Fruit fly (Drosophila melanogaster) whole organism, adult: ENCODE data around the gene CG7049.

Source experiments
- CG11617 ChIP-seq: fragments of 200-800 bp; sonication (Bioruptor generic); optimal IDR thresholded peaks from 2 replicates; lab custom pipeline; 2017; ENCODE audit warnings: mild to moderate bottlenecking, missing biosample characterization, missing genetic modification reagents, missing genetic modification characterization
- CG12768 ChIP-seq: fragments of 200-800 bp; sonication (Bioruptor generic); optimal IDR thresholded peaks from 2 replicates; lab custom pipeline; 2017; ENCODE audit warnings: missing biosample characterization, missing genetic modification characterization, mild to moderate bottlenecking, moderate library complexity, missing genetic modification reagents
- CG14711 ChIP-seq: fragments of 200-800 bp; sonication (Bioruptor generic); optimal IDR thresholded peaks from 2 replicates; lab custom pipeline; 2018; ENCODE audit warnings: missing biosample characterization, mild to moderate bottlenecking, missing genetic modification characterization, moderate library complexity
- CG1620 ChIP-seq: fragments of 200-800 bp; sonication (Bioruptor generic); optimal IDR thresholded peaks from 2 replicates; lab custom pipeline; 2016; ENCODE audit warnings: missing biosample characterization, missing genetic modification characterization
- CG33017 ChIP-seq: fragments of 200-800 bp; sonication (Bioruptor generic); optimal IDR thresholded peaks from 2 replicates; lab custom pipeline; 2018; ENCODE audit warnings: missing biosample characterization, mild to moderate bottlenecking, missing genetic modification characterization, moderate library complexity
- CG5204 ChIP-seq: fragments of 200-800 bp; sonication (Bioruptor generic); optimal IDR thresholded peaks from 2 replicates; lab custom pipeline; 2016; ENCODE audit warnings: missing biosample characterization, missing genetic modification characterization
- CG7045 ChIP-seq: fragments of 200-800 bp; sonication (Bioruptor generic); optimal IDR thresholded peaks from 2 replicates; lab custom pipeline; 2017; ENCODE audit warnings: missing biosample characterization, mild to moderate bottlenecking, missing genetic modification characterization
- CG7101 ChIP-seq: fragments of 200-800 bp; sonication (Bioruptor generic); optimal IDR thresholded peaks from 2 replicates; lab custom pipeline; 2018; ENCODE audit warnings: missing biosample characterization, mild to moderate bottlenecking, missing genetic modification characterization, moderate library complexity
- Clk ChIP-seq: fragments of 200-800 bp; sonication (Bioruptor generic); optimal IDR thresholded peaks from 2 replicates; lab custom pipeline; 2017; ENCODE audit warnings: missing biosample characterization, missing genetic modification characterization
- Crg-1 ChIP-seq: fragments of 200-800 bp; sonication (Bioruptor generic); optimal IDR thresholded peaks from 2 replicates; lab custom pipeline; 2016; ENCODE audit warnings: missing biosample characterization, missing genetic modification characterization
- Hr96 ChIP-seq: fragments of 200-800 bp; sonication (Bioruptor generic); optimal IDR thresholded peaks from 2 replicates; lab custom pipeline; 2016; ENCODE audit warnings: missing biosample characterization, missing genetic modification characterization
- Mnt ChIP-seq: fragments of 200-800 bp; sonication (Bioruptor generic); optimal IDR thresholded peaks from 2 replicates; lab custom pipeline; 2016; ENCODE audit warnings: missing biosample characterization, mild to moderate bottlenecking, missing genetic modification characterization
- bab1 ChIP-seq: fragments of 200-800 bp; sonication (Bioruptor generic); optimal IDR thresholded peaks from 3 replicates; lab custom pipeline; 2019; ENCODE audit warnings: missing biosample characterization, mild to moderate bottlenecking, missing genetic modification characterization, moderate library complexity
- cic ChIP-seq: fragments of 200-800 bp; sonication (Bioruptor generic); optimal IDR thresholded peaks from 2 replicates; lab custom pipeline; 2017; ENCODE audit warnings: missing biosample characterization, mild to moderate bottlenecking, missing genetic modification characterization, moderate library complexity
- cnc ChIP-seq, 2 experiments: fragments of >200 bp; optimal IDR thresholded peaks; 2 replicates each; lab custom pipeline; 2017
- kay ChIP-seq: fragments of 200-800 bp; sonication (Bioruptor generic); peaks from one replicate; lab custom pipeline; 2016; ENCODE audit warnings: missing biosample characterization, missing genetic modification characterization, borderline replicate concordance
- ovo ChIP-seq: fragments of 200-800 bp; sonication (Bioruptor generic); optimal IDR thresholded peaks from 2 replicates; lab custom pipeline; 2016; ENCODE audit warnings: missing biosample characterization, missing genetic modification characterization
- pad ChIP-seq: fragments of 200-800 bp; sonication (Bioruptor generic); optimal IDR thresholded peaks from 3 replicates; lab custom pipeline; 2017; ENCODE audit warnings: missing biosample characterization, missing genetic modification characterization, mild to moderate bottlenecking, moderate library complexity, missing genetic modification reagents
- tj ChIP-seq: fragments of 200-800 bp; sonication (Bioruptor generic); optimal IDR thresholded peaks from 3 replicates; lab custom pipeline; 2017; ENCODE audit warnings: missing biosample characterization, mild to moderate bottlenecking, missing genetic modification characterization, moderate library complexity
- toe ChIP-seq: fragments of 200-800 bp; sonication (Bioruptor generic); optimal IDR thresholded peaks from 2 replicates; lab custom pipeline; 2016; ENCODE audit warnings: missing biosample characterization, missing genetic modification characterization

CG7049 gene

DNA sequence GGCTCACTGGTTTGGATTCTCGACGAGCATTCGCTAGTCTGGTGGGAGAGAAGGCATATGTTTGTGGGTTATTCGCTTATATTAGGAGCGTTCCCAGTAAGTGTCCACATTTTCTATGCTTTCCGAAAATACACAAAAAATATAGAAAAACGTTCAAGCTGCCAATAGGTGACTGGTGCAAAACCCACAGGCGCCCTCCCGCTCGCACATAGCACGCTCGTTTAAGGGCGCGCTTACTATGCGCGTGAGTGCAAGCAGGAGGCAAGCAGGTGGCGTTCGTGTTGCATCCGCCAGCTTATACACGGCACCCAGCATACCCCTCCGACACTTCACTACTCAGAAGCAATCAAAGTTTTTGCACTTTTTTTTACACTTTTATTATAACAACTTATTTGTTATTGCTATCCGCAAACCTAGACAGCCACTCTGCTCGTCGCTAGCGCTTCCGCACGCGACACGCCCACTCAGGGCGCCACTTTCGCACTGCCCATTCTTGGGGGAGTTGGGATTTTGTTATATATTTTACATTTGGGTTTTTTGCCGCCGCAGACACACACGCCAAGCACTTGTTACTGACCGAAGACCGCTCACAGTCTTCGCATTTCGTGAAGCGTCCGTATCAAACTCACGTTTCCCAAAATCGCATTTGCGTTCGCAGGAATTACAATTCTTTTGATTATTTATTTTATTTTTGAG, 23.2 kb upstream of the CG7049 start:
- TF ChIP-seq CG12768, result no peak
- no peak for TF ChIP-seq CG14711 (tag; lab: Kevin White, UChicago)
- peak; percentile 43 for TF ChIP-seq CG1620 (GFP tag; lab: Kevin White, UChicago)
- TF ChIP-seq pad (GFP tag; lab: Kevin White, UChicago), result peak; percentile 97
- TF ChIP-seq bab1 (GFP tag; lab: Kevin White, UChicago), result peak; percentile 19
- TF ChIP-seq cic (GFP tag; lab: Kevin White, UChicago), result peak; percentile 77
- peak; percentile 44 for TF ChIP-seq Crg-1 (GFP tag; lab: Kevin White, UChicago)
- peak; percentile 98 for TF ChIP-seq Mnt

DNA sequence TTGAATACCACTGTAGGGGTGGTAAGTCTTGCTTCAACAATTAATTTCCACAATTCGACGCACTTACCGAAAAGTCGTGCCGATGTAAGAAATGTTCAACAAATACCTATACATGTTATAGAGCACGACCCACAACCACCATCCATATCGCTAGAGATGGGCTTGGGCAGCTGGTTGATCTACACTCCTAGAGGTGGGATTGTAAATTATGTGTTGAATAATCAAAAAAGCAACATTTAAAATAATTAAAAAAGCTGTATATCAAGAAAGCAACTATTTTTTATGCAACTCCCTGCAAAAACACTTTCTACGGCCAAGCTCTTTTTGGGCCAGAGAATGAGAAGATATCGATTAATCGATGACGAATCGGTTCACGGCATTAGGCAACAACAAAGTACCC, 8.2 kb upstream of the CG7049 start, which contains the start of the genes CG34140, Mkp and Mtch:
Gene CG34140, minus strand, starts transcription at position 174 of the 400 bp plus-strand sequence.
Gene Mkp, minus strand, starts transcription at position 290 of the 400 bp plus-strand sequence.
Gene Mtch, plus strand, starts transcription at position 376 of the 400 bp plus-strand sequence.
- TF ChIP-seq tj (peak; percentile 75), Mnt (peak; percentile 88), CG7045 (GFP tag; lab: Kevin White, UChicago) (peak; percentile 69), ovo (GFP tag; lab: Kevin White, UChicago) (peak; percentile 78), CG11617 (GFP tag; lab: Kevin White, UChicago) (peak; percentile 92), bab1 (GFP tag; lab: Kevin White, UChicago) (peak; percentile 92), CG7101 (tag; lab: Kevin White, UChicago) (peak; percentile 86), CG12768 (peak; percentile 63), cnc (optimal IDR thresholded peaks at IDR 0.05; lab: Kevin White, UChicago) (no peak), Hr96 (GFP tag; lab: Kevin White, UChicago) (peak; percentile 92), CG5204 (GFP tag; lab: Kevin White, UChicago) (no peak), pad (GFP tag; lab: Kevin White, UChicago) (peak; percentile 68), Crg-1 (GFP tag; lab: Kevin White, UChicago) (peak; percentile 93), kay (GFP tag; lab: Kevin White, UChicago) (peak; percentile 73), CG1620 (GFP tag; lab: Kevin White, UChicago) (peak; percentile 91), CG14711 (tag; lab: Kevin White, UChicago) (peak; percentile 86), Clk (GFP tag; lab: Kevin White, UChicago) (peak; percentile 71), cic (GFP tag; lab: Kevin White, UChicago) (peak; percentile 47), CG33017 (tag; lab: Kevin White, UChicago) (peak; percentile 70), toe (GFP tag; lab: Kevin White, UChicago) (no peak)

DNA sequence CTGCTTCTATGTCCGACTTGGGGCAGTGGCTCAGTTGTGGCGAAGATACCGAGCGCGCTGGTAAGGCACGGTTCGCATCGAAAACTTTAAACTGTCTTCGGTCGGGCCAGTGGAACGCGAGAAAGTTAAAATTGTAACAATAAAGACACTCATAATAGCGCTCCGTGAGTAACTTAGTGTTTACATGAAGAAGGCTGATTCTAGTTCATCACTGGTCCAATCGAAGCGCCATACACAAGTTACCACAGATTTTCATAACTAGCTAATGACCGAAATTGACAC, 4.2 kb upstream of the CG7049 start:
- TF ChIP-seq CG7101 (tag; lab: Kevin White, UChicago), result no peak

DNA sequence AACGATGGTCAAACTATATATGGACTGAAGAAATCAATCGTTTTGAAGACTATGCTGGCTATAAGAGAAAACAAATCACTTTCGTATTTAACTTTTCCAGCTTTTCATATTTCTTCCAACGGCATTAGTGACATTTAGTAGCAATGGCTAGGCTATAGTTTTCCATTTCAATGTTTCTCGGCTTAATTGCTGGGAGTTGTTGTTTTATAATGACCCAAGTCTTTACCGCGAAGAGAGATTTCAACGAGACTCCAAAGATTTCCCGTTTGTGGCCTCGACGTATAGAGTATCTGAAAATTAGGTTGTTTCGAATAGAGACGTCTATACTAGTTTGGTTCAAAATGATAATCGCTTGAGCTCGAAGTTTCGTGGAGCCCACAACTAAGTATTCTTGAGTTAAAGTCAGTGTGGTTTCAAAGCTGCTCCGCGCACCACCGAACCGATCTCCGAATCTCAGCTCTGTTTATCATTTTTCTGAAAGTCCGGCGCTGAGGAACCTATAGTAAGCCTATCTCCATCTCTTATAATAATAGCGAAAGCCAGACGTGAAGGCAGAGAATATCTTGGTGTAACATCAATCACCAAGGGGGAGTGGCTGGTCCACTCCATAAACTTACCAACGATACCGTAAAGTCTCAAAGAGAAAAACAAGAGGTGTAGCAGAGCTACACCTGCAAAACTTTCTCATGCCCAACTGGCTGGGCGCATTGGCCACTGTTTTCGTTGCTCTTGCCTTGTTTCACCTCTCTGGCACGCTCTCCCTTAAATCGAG, 3.6 kb upstream of the CG7049 start, which contains the start of gene CG13875:
Gene CG13875, plus strand, starts transcription at position 434 of the 772 bp plus-strand sequence.
- TF ChIP-seq CG5204 (GFP tag; lab: Kevin White, UChicago) (no peak), CG1620 (GFP tag; lab: Kevin White, UChicago) (no peak), Clk (GFP tag; lab: Kevin White, UChicago) (no peak), Hr96 (GFP tag; lab: Kevin White, UChicago) (no peak), tj (no peak), toe (GFP tag; lab: Kevin White, UChicago) (no peak), cnc (optimal IDR thresholded peaks at IDR 0.05; lab: Kevin White, UChicago) (no peak)

DNA sequence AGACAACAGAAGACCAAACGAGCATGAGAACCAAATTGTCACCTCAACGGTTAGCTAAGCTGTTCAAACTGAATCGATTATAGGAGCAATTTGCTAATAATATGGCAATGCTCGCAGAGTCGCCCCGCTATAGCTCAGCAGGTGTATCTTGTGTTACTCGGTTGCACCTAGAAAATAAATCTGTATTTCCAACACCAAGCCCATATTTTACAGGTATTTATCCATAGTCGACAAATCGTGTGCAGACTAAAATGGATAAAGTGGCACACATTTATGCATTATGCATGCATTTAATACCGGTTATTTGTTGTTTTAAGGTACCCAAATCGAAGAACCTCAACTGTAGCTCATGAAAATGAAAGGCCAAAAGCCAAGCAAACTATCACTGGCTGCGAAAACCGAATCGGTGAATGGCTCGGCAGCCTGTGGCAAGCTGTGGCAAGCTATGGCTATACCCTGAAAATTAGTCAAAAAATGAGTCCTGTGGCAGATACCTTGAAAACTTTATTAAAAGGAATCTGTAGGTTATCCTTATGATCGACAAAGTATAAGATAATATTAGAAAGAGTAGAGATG, 3.0 kb upstream of the CG7049 start, which contains the start of gene Vdup1:
Gene Vdup1, minus strand, starts transcription at position 51 of the 576 bp plus-strand sequence.
- TF ChIP-seq bab1 (GFP tag; lab: Kevin White, UChicago) (no peak), Hr96 (GFP tag; lab: Kevin White, UChicago) (no peak), kay (GFP tag; lab: Kevin White, UChicago) (no peak), cnc (optimal IDR thresholded peaks at IDR 0.05; lab: Kevin White, UChicago) (no peak), CG1620 (GFP tag; lab: Kevin White, UChicago) (no peak), cic (GFP tag; lab: Kevin White, UChicago) (no peak), pad (GFP tag; lab: Kevin White, UChicago) (no peak), CG12768 (no peak), CG14711 (tag; lab: Kevin White, UChicago) (no peak), tj (no peak)

DNA sequence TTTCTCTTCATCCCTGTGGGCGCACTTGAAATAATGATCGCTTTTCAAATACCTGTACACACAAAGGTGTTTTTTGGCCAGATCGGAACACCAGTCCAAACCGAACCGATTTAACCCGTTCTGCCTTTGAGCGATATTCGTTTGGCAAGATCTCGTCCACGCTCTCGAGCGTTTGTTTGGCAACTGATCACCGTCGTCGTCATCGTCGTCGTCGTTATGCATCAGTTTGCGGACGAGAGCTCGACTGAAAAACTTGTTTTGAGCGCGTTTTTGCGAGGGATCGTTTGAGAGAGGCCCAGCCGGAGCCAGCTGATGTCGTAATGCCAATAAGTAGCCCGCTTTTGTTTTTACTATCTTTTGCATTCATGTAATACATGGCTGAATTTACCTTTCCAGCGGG, 2.4 kb upstream of the CG7049 start:
- TF ChIP-seq CG12768 (no peak), Clk (GFP tag; lab: Kevin White, UChicago) (no peak), ovo (GFP tag; lab: Kevin White, UChicago) (no peak), CG33017 (tag; lab: Kevin White, UChicago) (no peak), bab1 (GFP tag; lab: Kevin White, UChicago) (no peak), CG7045 (GFP tag; lab: Kevin White, UChicago) (no peak), CG7101 (tag; lab: Kevin White, UChicago) (no peak), cic (GFP tag; lab: Kevin White, UChicago) (no peak), kay (GFP tag; lab: Kevin White, UChicago) (no peak), Hr96 (GFP tag; lab: Kevin White, UChicago) (no peak), tj (no peak), toe (GFP tag; lab: Kevin White, UChicago) (no peak)
